Fruit fly (Drosophila melanogaster) whole organism, prepupa: ENCODE data around the gene CG46441.

ENCODE experiments used
- CG10631 ChIP-seq: fragments of 200-800 bp; sonication (Bioruptor generic); optimal IDR thresholded peaks from 2 replicates; lab custom pipeline; 2016; ENCODE audit warnings: missing biosample characterization, missing genetic modification characterization
- CG3919 ChIP-seq: fragments of 200-800 bp; sonication (Bioruptor generic); optimal IDR thresholded peaks from 3 replicates; lab custom pipeline; 2016; ENCODE audit warnings: missing biosample characterization, missing genetic modification characterization
- lz ChIP-seq: fragments of 200-800 bp; sonication (Bioruptor generic); optimal IDR thresholded peaks from 3 replicates; lab custom pipeline; 2016; ENCODE audit warnings: missing biosample characterization, missing genetic modification characterization

DNA sequence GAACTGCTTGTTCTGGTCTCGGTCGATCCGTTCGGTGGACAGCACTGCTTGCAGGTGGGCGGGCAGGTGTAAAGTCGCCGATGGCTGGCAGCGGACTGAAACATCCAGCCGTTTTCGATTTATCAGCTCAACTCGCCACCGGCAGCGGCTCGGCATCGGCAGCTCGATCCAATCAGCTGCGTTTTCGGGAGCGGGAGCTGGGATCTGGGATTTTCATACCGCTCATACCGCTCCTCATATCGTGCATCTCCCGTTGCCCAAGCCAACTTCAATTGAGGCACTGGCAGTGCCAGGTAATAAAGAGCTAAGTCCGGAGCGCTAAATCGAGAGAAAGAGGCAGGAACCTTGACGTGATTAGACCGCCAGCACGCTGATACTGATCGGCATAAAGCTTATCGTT is 10.6 kb upstream of the CG46441 start, which contains the start of gene MFS9:
- no peak for TF ChIP-seq CG3919 (GFP tag; lab: Kevin White, UChicago)
- TF ChIP-seq CG10631 (GFP tag; lab: Kevin White, UChicago), result no peak
- TF ChIP-seq lz (GFP tag; lab: Kevin White, UChicago), result no peak
